Worm (Caenorhabditis elegans) whole organism, L2 larva: Measurements from ENCODE around the gene mrpl-44.

Experiments
- C34F6.9 ChIP-seq: fragments of 150-350 bp; optimal IDR thresholded peaks from 2 replicates; lab custom pipeline; 2014; ENCODE audit warnings: missing biosample characterization, missing genetic modification characterization
- F13H6.1 ChIP-seq: sonication (generic microtip); optimal IDR thresholded peaks from 2 replicates; lab custom pipeline; 2016; ENCODE audit warnings: missing genetic modification characterization, missing compliant biosample characterization
- R02D3.7 ChIP-seq: fragments of 150-350 bp; optimal IDR thresholded peaks from 2 replicates; lab custom pipeline; 2014; ENCODE audit warnings: missing biosample characterization, missing genetic modification characterization
- Y55F3AM.14 ChIP-seq: fragments of 200-800 bp; sonication (Bioruptor generic); optimal IDR thresholded peaks from 2 replicates; lab custom pipeline; 2018; ENCODE audit warnings: mild to moderate bottlenecking, missing genetic modification characterization, missing compliant biosample characterization
- ZK546.5 ChIP-seq: sonication (generic microtip); optimal IDR thresholded peaks from 2 replicates; lab custom pipeline; 2017; ENCODE audit warnings: missing biosample characterization, missing genetic modification characterization
- alr-1 ChIP-seq: fragments of 150-350 bp; optimal IDR thresholded peaks from 2 replicates; lab custom pipeline; 2014; ENCODE audit warnings: missing biosample characterization, missing genetic modification characterization
- blmp-1 ChIP-seq: sonication (generic microtip); optimal IDR thresholded peaks from 2 replicates; lab custom pipeline; 2017; ENCODE audit warnings: missing genetic modification characterization, mild to moderate bottlenecking, missing compliant biosample characterization, antibody characterized with exemption, moderate library complexity; ENCODE audit not compliant: insufficient read depth
- ceh-16 ChIP-seq: fragments of 150-350 bp; optimal IDR thresholded peaks from 2 replicates; lab custom pipeline; 2014; ENCODE audit warnings: missing biosample characterization, missing genetic modification characterization
- ceh-82 ChIP-seq: fragments of 150-350 bp; optimal IDR thresholded peaks from 2 replicates; lab custom pipeline; 2014; ENCODE audit warnings: missing biosample characterization, missing genetic modification characterization
- crh-2 ChIP-seq: sonication (generic microtip); optimal IDR thresholded peaks from 2 replicates; lab custom pipeline; 2017; ENCODE audit warnings: missing biosample characterization, missing genetic modification characterization
- dmd-4 ChIP-seq: sonication (generic microtip); optimal IDR thresholded peaks from 2 replicates; lab custom pipeline; 2017; ENCODE audit warnings: missing biosample characterization, missing genetic modification characterization
- egl-27 ChIP-seq: sonication (generic microtip); optimal IDR thresholded peaks from 3 replicates; lab custom pipeline; 2017; ENCODE audit warnings: missing biosample characterization, missing genetic modification reagents, missing genetic modification characterization
- elt-1 ChIP-seq: fragments of 150-350 bp; optimal IDR thresholded peaks from 2 replicates; lab custom pipeline; 2014; ENCODE audit warnings: missing biosample characterization, missing genetic modification characterization
- elt-3 ChIP-seq: sonication (generic microtip); optimal IDR thresholded peaks from 2 replicates; lab custom pipeline; 2017; ENCODE audit warnings: missing biosample characterization, missing genetic modification characterization
- fos-1 ChIP-seq: fragments of 150-350 bp; optimal IDR thresholded peaks from 2 replicates; lab custom pipeline; 2014; ENCODE audit warnings: missing biosample characterization, missing genetic modification characterization
- gmeb-1 ChIP-seq: fragments of 150-350 bp; optimal IDR thresholded peaks from 2 replicates; lab custom pipeline; 2014; ENCODE audit warnings: missing biosample characterization, missing genetic modification characterization
- lin-39 ChIP-seq: fragments of 150-350 bp; optimal IDR thresholded peaks from 2 replicates; lab custom pipeline; 2014; ENCODE audit warnings: missing biosample characterization, missing genetic modification reagents, missing genetic modification characterization
- lsy-2 ChIP-seq, 2 experiments: fragments of 150-350 bp in 1 of 2; sonication (generic microtip) in 1 of 2; optimal IDR thresholded peaks; 2 replicates each; lab custom pipeline; 2014 to 2017; ENCODE audit warnings: missing biosample characterization in 2 of 2, missing genetic modification characterization in 2 of 2
- mab-5 ChIP-seq: fragments of 150-350 bp; optimal IDR thresholded peaks from 2 replicates; lab custom pipeline; 2014; ENCODE audit warnings: missing biosample characterization, missing genetic modification characterization
- mbf-1 ChIP-seq: sonication (generic microtip); optimal IDR thresholded peaks from 2 replicates; lab custom pipeline; 2017; ENCODE audit warnings: missing biosample characterization, missing genetic modification characterization
- mdl-1 ChIP-seq, 2 experiments: fragments of 150-350 bp in 1 of 2; sonication (generic microtip) in 1 of 2; optimal IDR thresholded peaks; 2 replicates each; lab custom pipeline; 2017; ENCODE audit warnings: missing biosample characterization in 2 of 2, missing genetic modification characterization in 2 of 2
- nhr-10 ChIP-seq: sonication (generic microtip); optimal IDR thresholded peaks from 2 replicates; lab custom pipeline; 2017; ENCODE audit warnings: missing biosample characterization, missing genetic modification characterization
- nhr-12 ChIP-seq: fragments of 150-350 bp; optimal IDR thresholded peaks from 2 replicates; lab custom pipeline; 2014; ENCODE audit warnings: missing biosample characterization, missing genetic modification characterization
- nhr-129 ChIP-seq: fragments of 150-350 bp; optimal IDR thresholded peaks from 2 replicates; lab custom pipeline; 2014; ENCODE audit warnings: missing biosample characterization, missing genetic modification characterization
- nhr-21 ChIP-seq: fragments of 150-350 bp; optimal IDR thresholded peaks from 2 replicates; lab custom pipeline; 2014; ENCODE audit warnings: missing biosample characterization, missing genetic modification characterization
- nhr-23 ChIP-seq: fragments of 150-350 bp; optimal IDR thresholded peaks from 2 replicates; lab custom pipeline; 2014; ENCODE audit warnings: missing biosample characterization, missing genetic modification reagents, missing genetic modification characterization
- nhr-237 ChIP-seq: fragments of 150-350 bp; optimal IDR thresholded peaks from 2 replicates; lab custom pipeline; 2014; ENCODE audit warnings: missing biosample characterization, missing genetic modification characterization
- nhr-25 ChIP-seq: fragments of 150-350 bp; sonication (generic microtip); optimal IDR thresholded peaks from 3 replicates; lab custom pipeline; 2014; ENCODE audit warnings: missing biosample characterization, missing genetic modification characterization
- nhr-6 ChIP-seq: fragments of 150-350 bp; optimal IDR thresholded peaks from 2 replicates; lab custom pipeline; 2014; ENCODE audit warnings: missing biosample characterization, missing genetic modification characterization
- skn-1 ChIP-seq: sonication (generic microtip); optimal IDR thresholded peaks from 2 replicates; lab custom pipeline; 2017; ENCODE audit warnings: missing biosample characterization, missing genetic modification characterization
- sma-3 ChIP-seq: sonication (generic microtip); optimal IDR thresholded peaks from 2 replicates; lab custom pipeline; 2016; ENCODE audit warnings: missing genetic modification reagents, missing genetic modification characterization, missing compliant biosample characterization
- sma-9 ChIP-seq, 2 experiments: fragments of 150-350 bp in 1 of 2; sonication (generic microtip) in 1 of 2; optimal IDR thresholded peaks; 2 replicates each; lab custom pipeline; 2014 to 2016; ENCODE audit warnings: missing genetic modification characterization in 2 of 2, mild to moderate bottlenecking in 1 of 2, missing biosample characterization in 1 of 2, missing compliant biosample characterization in 1 of 2, missing genetic modification reagents in 1 of 2, moderate library complexity in 1 of 2
- snpc-4 ChIP-seq: fragments of 150-350 bp; optimal IDR thresholded peaks from 2 replicates; lab custom pipeline; 2014; ENCODE audit warnings: missing biosample characterization, missing genetic modification characterization
- unc-39 ChIP-seq: fragments of 150-350 bp; optimal IDR thresholded peaks from 2 replicates; lab custom pipeline; 2014; ENCODE audit warnings: missing biosample characterization, missing genetic modification characterization
- unc-55 ChIP-seq: fragments of 150-350 bp; sonication (generic microtip); optimal IDR thresholded peaks from 3 replicates; lab custom pipeline; 2014; ENCODE audit warnings: missing biosample characterization, missing genetic modification reagents, missing genetic modification characterization
- unc-62 ChIP-seq: fragments of 150-350 bp; optimal IDR thresholded peaks from 2 replicates; lab custom pipeline; 2014; ENCODE audit warnings: missing biosample characterization, missing genetic modification reagents, missing genetic modification characterization
- ztf-1 ChIP-seq: fragments of 200-800 bp; sonication (Bioruptor generic); conservative IDR thresholded peaks from 2 replicates; pipeline ENCODE4 v1.3.6; 2022; ENCODE audit warnings: missing genetic modification characterization, missing compliant biosample characterization
- ztf-11 ChIP-seq: sonication (generic microtip); optimal IDR thresholded peaks from 2 replicates; lab custom pipeline; 2017; ENCODE audit warnings: missing biosample characterization, missing genetic modification characterization
- ztf-4 ChIP-seq: fragments of 150-350 bp; optimal IDR thresholded peaks from 2 replicates; lab custom pipeline; 2014; ENCODE audit warnings: missing biosample characterization, missing genetic modification characterization

The mrpl-44 gene

DNA sequence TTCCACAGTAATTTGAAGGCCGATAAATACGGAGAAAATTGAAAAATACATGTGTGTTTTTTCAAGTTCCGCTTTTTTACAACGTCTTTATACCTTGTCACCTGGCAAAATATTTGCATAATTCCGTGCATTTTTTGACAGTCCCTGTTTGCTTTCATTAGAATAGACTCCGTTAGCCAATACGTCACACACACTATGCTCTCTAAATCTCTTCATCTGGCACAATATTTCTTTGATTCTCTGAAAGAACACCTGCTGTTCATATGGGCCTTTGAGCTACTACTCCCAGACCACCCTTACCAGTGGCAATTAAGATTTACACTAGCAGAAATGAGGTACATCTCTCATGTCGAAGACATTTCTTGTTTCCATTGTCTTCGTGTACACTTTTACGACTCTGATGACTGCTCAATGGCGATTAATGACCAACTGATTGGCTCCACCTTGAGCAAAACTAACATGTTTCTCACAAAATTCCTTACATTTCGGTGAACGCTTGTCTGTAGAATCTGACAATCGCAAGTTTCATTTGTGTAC lies 29.2 kb upstream of the mrpl-44 start, which contains the start of gene grl-11:
Gene grl-11, minus strand, starts transcription at position 51 of the 537 bp plus-strand sequence.
- TF ChIP-seq dmd-4 (tag; lab: Kevin White, UChicago) (no peak), gmeb-1 (tag; lab: Kevin White, UChicago) (no peak), Y55F3AM.14 (no peak), lsy-2 (tag; optimal IDR thresholded peaks at IDR 0.05; lab: Kevin White, UChicago) (no peak), ztf-11 (tag; lab: Kevin White, UChicago) (no peak), mab-5 (tag; lab: Kevin White, UChicago) (no peak), snpc-4 (tag; lab: Kevin White, UChicago) (no peak), blmp-1 (tag; lab: Kevin White, UChicago) (no peak), nhr-23 (tag; lab: Kevin White, UChicago) (no peak), nhr-21 (no peak), R02D3.7 (tag; lab: Kevin White, UChicago) (no peak), ceh-82 (tag; lab: Kevin White, UChicago) (no peak), crh-2 (tag; lab: Kevin White, UChicago) (no peak), unc-39 (tag; lab: Kevin White, UChicago) (no peak), elt-3 (tag; lab: Kevin White, UChicago) (no peak)

DNA sequence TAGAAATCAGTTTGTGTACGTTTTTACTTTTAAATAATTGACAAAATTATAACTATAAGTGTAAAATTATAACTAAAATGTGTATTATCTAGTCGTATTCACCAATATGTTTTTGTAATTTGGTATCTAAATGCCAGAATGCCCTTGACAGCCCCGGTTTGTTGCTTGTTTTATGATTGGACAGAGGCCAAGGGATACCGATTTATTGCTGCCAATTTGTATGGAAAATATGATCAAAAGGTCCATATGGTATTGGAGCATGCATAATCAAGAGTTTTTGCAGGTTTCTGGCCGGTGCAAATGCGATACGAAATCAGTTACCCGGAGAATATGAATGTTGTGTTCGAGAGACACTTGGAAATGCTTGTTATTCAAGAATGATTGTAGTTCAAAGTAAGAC lies 26.6 kb upstream of the mrpl-44 start:
- TF ChIP-seq nhr-129 (tag; lab: Kevin White, UChicago) (no peak), alr-1 (no peak), crh-2 (tag; lab: Kevin White, UChicago) (no peak), ceh-82 (tag; lab: Kevin White, UChicago) (no peak), nhr-23 (tag; lab: Kevin White, UChicago) (no peak), blmp-1 (tag; lab: Kevin White, UChicago) (no peak), unc-62 (no peak), gmeb-1 (tag; lab: Kevin White, UChicago) (no peak), nhr-25 (no peak), snpc-4 (tag; lab: Kevin White, UChicago) (no peak), R02D3.7 (tag; lab: Kevin White, UChicago) (no peak), skn-1 (tag; lab: Kevin White, UChicago) (no peak), sma-9 (GFP tag; optimal IDR thresholded peaks at IDR 0.05; lab: Kevin White, UChicago) (no peak), sma-9 (tag; optimal IDR thresholded peaks at IDR 0.05; lab: Kevin White, UChicago) (no peak), egl-27 (tag; lab: Kevin White, UChicago) (no peak), nhr-6 (tag; lab: Kevin White, UChicago) (no peak), nhr-237 (tag; lab: Kevin White, UChicago) (no peak), ztf-4 (no peak), unc-55 (GFP tag; lab: Kevin White, UChicago) (no peak), fos-1 (tag; lab: Kevin White, UChicago) (no peak)

DNA sequence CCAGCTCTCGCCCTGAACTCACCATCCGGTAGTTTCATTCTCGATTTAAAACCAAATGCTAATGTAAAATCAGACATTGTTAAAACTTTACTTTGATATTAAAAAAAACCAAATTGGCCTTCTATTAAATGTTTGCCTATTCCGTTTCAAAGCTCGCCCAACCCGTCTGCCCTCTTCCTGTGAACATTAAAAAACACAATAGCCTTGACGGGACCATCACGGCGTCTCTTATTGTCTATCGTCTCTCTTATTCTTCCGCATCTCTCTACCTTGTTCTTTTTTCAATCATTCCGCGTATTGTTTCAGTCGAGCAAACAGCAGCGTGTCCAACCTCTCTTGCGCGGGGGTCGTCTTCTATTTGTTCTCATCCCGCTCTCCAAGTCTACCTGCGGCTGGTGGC lies 25.5 kb upstream of the mrpl-44 start, which contains the start of gene ZK512.1:
Gene ZK512.1, plus strand, starts transcription at position 301 of the 400 bp plus-strand sequence.
- TF ChIP-seq egl-27 (tag; lab: Kevin White, UChicago) (no peak), nhr-129 (tag; lab: Kevin White, UChicago) (no peak), ceh-16 (tag; lab: Kevin White, UChicago) (no peak), C34F6.9 (tag; lab: Kevin White, UChicago) (no peak), nhr-25 (no peak), nhr-12 (tag; lab: Kevin White, UChicago) (no peak), sma-3 (GFP tag; lab: Kevin White, UChicago) (no peak), F13H6.1 (tag; lab: Kevin White, UChicago) (no peak), ZK546.5 (no peak), snpc-4 (tag; lab: Kevin White, UChicago) (no peak), elt-1 (tag; lab: Kevin White, UChicago) (no peak), dmd-4 (tag; lab: Kevin White, UChicago) (no peak), nhr-10 (no peak), mdl-1 (tag; optimal IDR thresholded peaks at IDR 0.05; lab: Kevin White, UChicago) (no peak), nhr-21 (no peak), ztf-11 (tag; lab: Kevin White, UChicago) (no peak), ztf-1 (GFP tag; lab: Robert Waterston, UW) (no peak), ceh-82 (tag; lab: Kevin White, UChicago) (no peak), lin-39 (tag; lab: Kevin White, UChicago) (no peak), mbf-1 (tag; lab: Kevin White, UChicago) (no peak)
